Fruit fly (Drosophila melanogaster) whole organism, prepupa: ENCODE measurements around the gene CG31788.

Source experiments
- CG10631 ChIP-seq: fragments of 200-800 bp; sonication (Bioruptor generic); optimal IDR thresholded peaks from 2 replicates; lab custom pipeline; 2016; ENCODE audit warnings: missing biosample characterization, missing genetic modification characterization
- CG10669 ChIP-seq: fragments of 200-800 bp; sonication (Bioruptor generic); optimal IDR thresholded peaks from 3 replicates; lab custom pipeline; 2018; ENCODE audit warnings: missing biosample characterization, mild to moderate bottlenecking, missing genetic modification characterization, moderate library complexity
- CG11902 ChIP-seq: fragments of 200-800 bp; sonication (Bioruptor generic); optimal IDR thresholded peaks from 3 replicates; lab custom pipeline; 2016; ENCODE audit warnings: missing biosample characterization, missing genetic modification characterization
- CG3032 ChIP-seq: fragments of 200-800 bp; optimal IDR thresholded peaks from 2 replicates; lab custom pipeline; 2019; ENCODE audit warnings: missing biosample characterization, mild to moderate bottlenecking, missing genetic modification characterization, moderate library complexity
- CG31627 ChIP-seq: fragments of 200-800 bp; sonication (Bioruptor generic); optimal IDR thresholded peaks from 3 replicates; lab custom pipeline; 2016; ENCODE audit warnings: missing biosample characterization, missing genetic modification characterization
- CG32006 ChIP-seq: fragments of 200-800 bp; sonication (Bioruptor generic); optimal IDR thresholded peaks from 3 replicates; lab custom pipeline; 2017; ENCODE audit warnings: missing biosample characterization, mild to moderate bottlenecking, missing genetic modification characterization
- CG34406 ChIP-seq: fragments of 200-800 bp; sonication (Bioruptor generic); optimal IDR thresholded peaks from 3 replicates; lab custom pipeline; 2016; ENCODE audit warnings: missing biosample characterization, missing genetic modification characterization
- CG6163 ChIP-seq: fragments of 200-800 bp; sonication (Bioruptor generic); IDR thresholded peaks from 3 replicates; pipeline ENCODE4 v1.3.6; 2022; ENCODE audit warnings: missing biosample characterization, missing genetic modification characterization
- CG6276 ChIP-seq: fragments of 200-800 bp; sonication (Bioruptor generic); optimal IDR thresholded peaks from 2 replicates; lab custom pipeline; 2017; ENCODE audit warnings: missing biosample characterization, mild to moderate bottlenecking, missing genetic modification characterization
- CG6808 ChIP-seq: fragments of 200-800 bp; sonication (Bioruptor generic); optimal IDR thresholded peaks from 3 replicates; lab custom pipeline; 2017; ENCODE audit warnings: missing biosample characterization, missing genetic modification characterization, mild to moderate bottlenecking, moderate library complexity, missing genetic modification reagents
- CG8119 ChIP-seq: fragments of 200-800 bp; sonication (Bioruptor generic); IDR thresholded peaks from 3 replicates; pipeline ENCODE4 v1.3.6; 2022; ENCODE audit warnings: missing biosample characterization, missing genetic modification characterization
- CG8319 ChIP-seq: fragments of 200-800 bp; sonication (Bioruptor generic); optimal IDR thresholded peaks from 3 replicates; lab custom pipeline; 2016; ENCODE audit warnings: missing biosample characterization, missing genetic modification characterization
- Eip75B ChIP-seq: fragments of 200-800 bp; sonication (Bioruptor generic); optimal IDR thresholded peaks from 3 replicates; lab custom pipeline; 2016; ENCODE audit warnings: missing biosample characterization, missing genetic modification characterization
- Eip78C ChIP-seq: fragments of 200-800 bp; sonication (Bioruptor generic); peaks from one replicate; lab custom pipeline; 2016; ENCODE audit warnings: missing biosample characterization, missing genetic modification characterization
- Eip93F ChIP-seq: fragments of 200-800 bp; sonication (Bioruptor generic); optimal IDR thresholded peaks from 2 replicates; lab custom pipeline; 2016; ENCODE audit warnings: missing biosample characterization, mild to moderate bottlenecking, missing genetic modification characterization
- Ets96B ChIP-seq: fragments of 200-800 bp; optimal IDR thresholded peaks from 2 replicates; lab custom pipeline; 2019; ENCODE audit warnings: missing biosample characterization, mild to moderate bottlenecking, missing genetic modification characterization, moderate library complexity
- Hr4 ChIP-seq: fragments of 200-800 bp; sonication (Bioruptor generic); optimal IDR thresholded peaks from 3 replicates; lab custom pipeline; 2016; ENCODE audit warnings: missing biosample characterization, missing genetic modification characterization
- Met ChIP-seq: fragments of 200-800 bp; sonication (Bioruptor generic); optimal IDR thresholded peaks from 3 replicates; lab custom pipeline; 2016; ENCODE audit warnings: missing biosample characterization, missing genetic modification characterization
- OdsH ChIP-seq: fragments of 200-800 bp; sonication (Bioruptor generic); optimal IDR thresholded peaks from 3 replicates; lab custom pipeline; 2016; ENCODE audit warnings: missing biosample characterization, missing genetic modification characterization
- Smox ChIP-seq: fragments of 200-800 bp; sonication (Bioruptor generic); optimal IDR thresholded peaks from 3 replicates; lab custom pipeline; 2016; ENCODE audit warnings: missing biosample characterization, missing genetic modification characterization
- Sox14 ChIP-seq: fragments of 200-800 bp; sonication (Bioruptor generic); optimal IDR thresholded peaks from 3 replicates; lab custom pipeline; 2016; ENCODE audit warnings: missing biosample characterization, missing genetic modification characterization
- achi ChIP-seq: fragments of 200-800 bp; sonication (Bioruptor generic); optimal IDR thresholded peaks from 3 replicates; lab custom pipeline; 2016; ENCODE audit warnings: missing biosample characterization, missing genetic modification characterization
- cyc ChIP-seq: fragments of 200-800 bp; sonication (Bioruptor generic); optimal IDR thresholded peaks from 3 replicates; lab custom pipeline; 2016; ENCODE audit warnings: missing biosample characterization, missing genetic modification characterization
- dac ChIP-seq: fragments of 200-800 bp; sonication (Bioruptor generic); optimal IDR thresholded peaks from 2 replicates; lab custom pipeline; 2017; ENCODE audit warnings: missing biosample characterization, mild to moderate bottlenecking, missing genetic modification characterization
- dsx ChIP-seq: fragments of 200-800 bp; optimal IDR thresholded peaks from 3 replicates; lab custom pipeline; 2019; ENCODE audit warnings: missing biosample characterization, mild to moderate bottlenecking, missing genetic modification characterization, moderate library complexity; ENCODE audit not compliant: poor library complexity, severe bottlenecking
- esn ChIP-seq: fragments of 200-800 bp; sonication (Bioruptor generic); optimal IDR thresholded peaks from 2 replicates; lab custom pipeline; 2016; ENCODE audit warnings: missing biosample characterization, mild to moderate bottlenecking, missing genetic modification characterization, moderate library complexity
- fd59A ChIP-seq: fragments of 200-800 bp; sonication (Bioruptor generic); optimal IDR thresholded peaks from 2 replicates; lab custom pipeline; 2017; ENCODE audit warnings: missing biosample characterization, mild to moderate bottlenecking, missing genetic modification characterization, missing genetic modification reagents
- fkh ChIP-seq: fragments of 200-800 bp; sonication (Bioruptor generic); optimal IDR thresholded peaks from 3 replicates; lab custom pipeline; 2017; ENCODE audit warnings: missing biosample characterization, mild to moderate bottlenecking, missing genetic modification characterization, moderate library complexity
- net ChIP-seq: fragments of 200-800 bp; sonication (Bioruptor generic); optimal IDR thresholded peaks from 3 replicates; lab custom pipeline; 2016; ENCODE audit warnings: missing biosample characterization, missing genetic modification characterization
- spab ChIP-seq: fragments of 200-800 bp; sonication (Bioruptor generic); optimal IDR thresholded peaks from 2 replicates; lab custom pipeline; 2017; ENCODE audit warnings: missing biosample characterization, mild to moderate bottlenecking, missing genetic modification characterization, missing genetic modification reagents
- svp ChIP-seq: fragments of 200-800 bp; sonication (Bioruptor generic); peaks from one replicate; lab custom pipeline; 2016; ENCODE audit warnings: missing biosample characterization, missing genetic modification characterization
- topi ChIP-seq: fragments of 200-800 bp; sonication (Bioruptor generic); optimal IDR thresholded peaks from 3 replicates; lab custom pipeline; 2016; ENCODE audit warnings: missing biosample characterization, missing genetic modification characterization
- vri ChIP-seq: fragments of 200-800 bp; sonication (Bioruptor generic); optimal IDR thresholded peaks from 3 replicates; lab custom pipeline; 2016; ENCODE audit warnings: missing biosample characterization, mild to moderate bottlenecking, missing genetic modification characterization

Gene CG31788

dm6 chr2L:18298541-18298940, 40.8 kb upstream of the CG31788 start:
- TF ChIP-seq CG32006 (GFP tag; lab: Kevin White, UChicago), result peak; percentile 4
- TF ChIP-seq CG31627, result no peak
- TF ChIP-seq dsx, result no peak
- TF ChIP-seq net (GFP tag; lab: Kevin White, UChicago), result no peak
- TF ChIP-seq Smox, result no peak
- TF ChIP-seq spab (GFP tag; lab: Kevin White, UChicago), result no peak
- TF ChIP-seq Met (GFP tag; lab: Kevin White, UChicago), result peak; percentile 12
- TF ChIP-seq svp, result no peak
- TF ChIP-seq Eip78C (GFP tag; lab: Kevin White, UChicago), result peak; percentile 45
- no peak for TF ChIP-seq OdsH (GFP tag; lab: Kevin White, UChicago)
- no peak for TF ChIP-seq vri (GFP tag; lab: Kevin White, UChicago)
- no peak for TF ChIP-seq CG8119 (GFP tag; lab: Robert Waterston, UW)
- TF ChIP-seq CG6163, result 0 out of 3 replicates have a peak, but pooled peaks have one; percentile 25
- TF ChIP-seq fkh (GFP tag; lab: Kevin White, UChicago), result no peak
- TF ChIP-seq esn, result no peak
- TF ChIP-seq Eip93F, result no peak

dm6 chr2L:18294421-18294890, 36.7 kb upstream of the CG31788 start, which contains the start of gene CG5790:
CG5790 (plus strand) TSS chr2L:18294840.
- TF ChIP-seq Hr4 (GFP tag; lab: Kevin White, UChicago), result no peak
- TF ChIP-seq CG8119 (GFP tag; lab: Robert Waterston, UW), result no peak
- TF ChIP-seq CG6808, result no peak
- TF ChIP-seq CG34406 (GFP tag; lab: Kevin White, UChicago), result no peak
- no peak for TF ChIP-seq Met (GFP tag; lab: Kevin White, UChicago)
- TF ChIP-seq CG32006 (GFP tag; lab: Kevin White, UChicago), result no peak
- TF ChIP-seq CG8319 (GFP tag; lab: Kevin White, UChicago), result no peak
- TF ChIP-seq CG6276 (GFP tag; lab: Kevin White, UChicago), result no peak
- TF ChIP-seq, all 60 proteins: peak for 0

- TF ChIP-seq net (GFP tag; lab: Kevin White, UChicago) (no peak), fd59A (no peak)
Observed at dm6 chr2L:18292222-18292621, 34.4 kb upstream of the CG31788 start, which contains the start of gene Sfp36F. Sfp36F (plus strand) TSS chr2L:18292522.

dm6 chr2L:18291362-18291761, 33.6 kb upstream of the CG31788 start, which contains the start of gene CG43362:
CG43362 (minus strand) TSS chr2L:18291462.
- no peak for TF ChIP-seq CG6808
- TF ChIP-seq CG11902 (GFP tag; lab: Kevin White, UChicago), result no peak

- peak; percentile 9 for TF ChIP-seq spab (GFP tag; lab: Kevin White, UChicago)
- TF ChIP-seq cyc, result no peak
- TF ChIP-seq achi (GFP tag; lab: Kevin White, UChicago), result peak; percentile 8
- TF ChIP-seq dac (GFP tag; lab: Kevin White, UChicago), result no peak
- TF ChIP-seq CG6163, result peak; percentile 46; the same call in 1 of the 3 replicates
- TF ChIP-seq Ets96B (tag; lab: Kevin White, UChicago), result peak; percentile 1
- TF ChIP-seq Sox14, result no peak
- TF ChIP-seq CG10669, result no peak
- no peak for TF ChIP-seq Eip75B (GFP tag; lab: Kevin White, UChicago)
- TF ChIP-seq CG31627, result no peak
- TF ChIP-seq topi (GFP tag; lab: Kevin White, UChicago), result no peak
- TF ChIP-seq CG32006 (GFP tag; lab: Kevin White, UChicago), result peak; percentile 33
- 0 out of 3 replicates have a peak, but pooled peaks have one; percentile 42 for TF ChIP-seq CG8119 (GFP tag; lab: Robert Waterston, UW)
- TF ChIP-seq fd59A, result no peak
- TF ChIP-seq CG10631 (GFP tag; lab: Kevin White, UChicago), result peak; percentile 2
- TF ChIP-seq CG3032 (tag; lab: Kevin White, UChicago), result no peak
- no peak for TF ChIP-seq Hr4 (GFP tag; lab: Kevin White, UChicago)
- no peak for TF ChIP-seq fkh (GFP tag; lab: Kevin White, UChicago)
- no peak for TF ChIP-seq OdsH (GFP tag; lab: Kevin White, UChicago)
- TF ChIP-seq, all 60 proteins: peak for 7
Observed at dm6 chr2L:18287171-18287570, 29.4 kb upstream of the CG31788 start.
